Fruit fly (Drosophila melanogaster): Measurements from ENCODE around the gene Cyp28d1.

Cyp28d1 gene

DNA sequence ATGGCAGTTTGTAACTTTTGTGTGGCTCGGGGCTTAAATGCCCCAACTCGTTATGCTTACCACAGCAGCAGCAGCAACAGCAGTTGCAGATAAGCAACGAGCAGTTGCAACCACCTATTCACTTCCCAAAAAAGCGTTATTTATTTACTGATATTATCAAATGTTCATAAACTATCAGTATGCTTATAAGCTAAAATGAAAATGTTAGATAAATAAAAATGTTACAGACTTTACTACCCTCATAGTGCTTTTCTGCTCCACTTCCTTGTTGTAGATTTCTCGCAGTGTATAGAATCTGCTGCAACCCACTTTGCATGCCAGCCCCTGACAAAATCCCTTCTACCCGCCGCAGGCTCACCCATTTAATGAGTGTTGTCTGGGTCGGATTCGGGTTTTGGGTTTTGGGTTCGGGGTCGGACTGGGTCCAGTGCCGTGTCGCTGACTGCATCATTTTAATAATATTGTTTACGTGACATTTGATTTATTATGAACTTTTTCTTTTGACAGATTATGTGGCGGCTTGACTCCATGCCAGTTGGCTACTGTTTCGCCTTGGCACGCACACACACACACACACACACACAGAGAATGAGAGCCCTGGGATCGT is 43.9 kb downstream of the Cyp28d1 start (continued):
- TF ChIP-seq dmrt99B (tag; optimal IDR thresholded peaks at IDR 0.05) (peak; percentile 13), HLHmδ (GFP tag; optimal IDR thresholded peaks at IDR 0.05) (no peak), phol (tag; optimal IDR thresholded peaks at IDR 0.05) (peak; percentile 23), Hr51 (GFP tag; optimal IDR thresholded peaks at IDR 0.05) (no peak), CG3065 (GFP tag; optimal IDR thresholded peaks at IDR 0.05) (no peak), bcd (GFP tag; optimal IDR thresholded peaks at IDR 0.05) (no peak), gro (GFP tag; optimal IDR thresholded peaks at IDR 0.05) (no peak), CG15011 (GFP tag; optimal IDR thresholded peaks at IDR 0.05) (no peak), lbe (GFP tag; optimal IDR thresholded peaks at IDR 0.05) (peak; percentile 85), CG18262 (tag; optimal IDR thresholded peaks at IDR 0.05) (peak; percentile 23), CG1602 (GFP tag; optimal IDR thresholded peaks at IDR 0.05) (no peak), zfh1 (GFP tag; IDR thresholded peaks at IDR 0.05) (0 out of 3 replicates have a peak, but pooled peaks have one; percentile 41), Dek (tag; optimal IDR thresholded peaks at IDR 0.05) (no peak), CG8359 (GFP tag; optimal IDR thresholded peaks at IDR 0.05; ENCODE audit: borderline replicate concordance) (peak; percentile 8), vfl (GFP tag; optimal IDR thresholded peaks at IDR 0.05) (no peak), CG14014 (GFP tag; IDR thresholded peaks at IDR 0.05) (no peak), CG13296 (GFP tag; optimal IDR thresholded peaks at IDR 0.05) (no peak), CG4424 (GFP tag; optimal IDR thresholded peaks at IDR 0.05) (peak; percentile 2), Mes4 (GFP tag; optimal IDR thresholded peaks at IDR 0.05) (no peak), NC2β (GFP tag; optimal IDR thresholded peaks at IDR 0.05) (no peak), CG34224 (GFP tag; IDR thresholded peaks at IDR 0.05; ENCODE audit: partially characterized antibody) (no peak), pnt (GFP tag; optimal IDR thresholded peaks at IDR 0.05) (no peak), tna (GFP tag; IDR thresholded peaks at IDR 0.05; ENCODE audit: partially characterized antibody) (no peak), Ets97D (GFP tag; optimal IDR thresholded peaks at IDR 0.05) (no peak), Ets65A (GFP tag) (peak; percentile 6), CG12071 (GFP tag; optimal IDR thresholded peaks at IDR 0.05) (no peak), Opbp (GFP tag; IDR thresholded peaks at IDR 0.05; ENCODE audit: partially characterized antibody) (no peak), Med (GFP tag) (peak; percentile 56), repo (GFP tag; optimal IDR thresholded peaks at IDR 0.05) (no peak), CG9215 (GFP tag; IDR thresholded peaks at IDR 0.05) (no peak), CG4328 (GFP tag; optimal IDR thresholded peaks at IDR 0.05) (no peak), zfh2 (GFP tag; optimal IDR thresholded peaks at IDR 0.05) (no peak), tgo (GFP tag; IDR thresholded peaks at IDR 0.05) (no peak), Gug (GFP tag; IDR thresholded peaks at IDR 0.05) (no peak), nerfin-2 (GFP tag; IDR thresholded peaks at IDR 0.05; ENCODE audit: partially characterized antibody) (no peak), dmrt11E (tag; optimal IDR thresholded peaks at IDR 0.05) (peak; percentile 28), bigmax (GFP tag; optimal IDR thresholded peaks at IDR 0.05) (no peak), Hmr (GFP tag; optimal IDR thresholded peaks at IDR 0.05) (no peak), CG9437 (GFP tag; optimal IDR thresholded peaks at IDR 0.05) (no peak), CG18476 (GFP tag; optimal IDR thresholded peaks at IDR 0.05) (no peak), tin (GFP tag; optimal IDR thresholded peaks at IDR 0.05) (no peak), psq (GFP tag; optimal IDR thresholded peaks at IDR 0.05) (no peak), fru (optimal IDR thresholded peaks at IDR 0.05) (no peak), MESR4 (GFP tag; optimal IDR thresholded peaks at IDR 0.05) (no peak), gem (tag; optimal IDR thresholded peaks at IDR 0.05) (peak; percentile 29), Hey (tag; optimal IDR thresholded peaks at IDR 0.05) (no peak), bsh (GFP tag; optimal IDR thresholded peaks at IDR 0.05) (peak; percentile 57 to 79), sens (GFP tag) (peak; percentile 27), danr (GFP tag; IDR thresholded peaks at IDR 0.05) (no peak), Bdp1 (GFP tag; optimal IDR thresholded peaks at IDR 0.05) (no peak), ro (GFP tag; IDR thresholded peaks at IDR 0.05) (no peak)

Data from whole organism, embryonic.